Worm (Caenorhabditis elegans) whole organism, mixed stage, embryonic: ENCODE results near the gene K01A6.5.

Experiments used
- M03D4.4 ChIP-seq: sonication (generic microtip); optimal IDR thresholded peaks from 2 replicates; lab custom pipeline; 2017; ENCODE audit warnings: mild to moderate bottlenecking, missing genetic modification characterization, missing compliant biosample characterization
- bed-3 ChIP-seq: fragments of 200-800 bp; sonication (Bioruptor generic); optimal IDR thresholded peaks from 3 replicates; lab custom pipeline; 2018; ENCODE audit warnings: mild to moderate bottlenecking, missing genetic modification characterization, moderate library complexity, missing compliant biosample characterization
- blmp-1 ChIP-seq: fragments of 150-350 bp; optimal IDR thresholded peaks from 2 replicates; lab custom pipeline; 2014; ENCODE audit warnings: missing biosample characterization, missing genetic modification characterization
- ceh-39 ChIP-seq: fragments of 150-350 bp; optimal IDR thresholded peaks from 2 replicates; lab custom pipeline; 2014; ENCODE audit warnings: missing biosample characterization, missing genetic modification characterization
- ceh-43 ChIP-seq: fragments of 200-800 bp; sonication (Bioruptor generic); optimal IDR thresholded peaks from 2 replicates; lab custom pipeline; 2018; ENCODE audit warnings: mild to moderate bottlenecking, missing genetic modification characterization, moderate library complexity, missing compliant biosample characterization
- ceh-83 ChIP-seq: fragments of 200-800 bp; sonication (Bioruptor generic); optimal IDR thresholded peaks from 2 replicates; lab custom pipeline; 2018; ENCODE audit warnings: mild to moderate bottlenecking, missing genetic modification characterization, missing compliant biosample characterization
- ces-1 ChIP-seq: fragments of 150-350 bp; optimal IDR thresholded peaks from 2 replicates; lab custom pipeline; 2014; ENCODE audit warnings: missing biosample characterization, missing genetic modification reagents, missing genetic modification characterization
- cnd-1 ChIP-seq: fragments of 200-800 bp; sonication (Bioruptor generic); optimal IDR thresholded peaks from 2 replicates; lab custom pipeline; 2018; ENCODE audit warnings: mild to moderate bottlenecking, missing genetic modification characterization, missing compliant biosample characterization
- drap-1 ChIP-seq: fragments of 200-800 bp; sonication (Bioruptor generic); optimal IDR thresholded peaks from 3 replicates; lab custom pipeline; 2018; ENCODE audit warnings: mild to moderate bottlenecking, missing genetic modification characterization, missing compliant biosample characterization
- elt-1 ChIP-seq: sonication (generic microtip); optimal IDR thresholded peaks from 2 replicates; lab custom pipeline; 2017; ENCODE audit warnings: missing genetic modification characterization, mild to moderate bottlenecking, missing compliant biosample characterization, antibody characterized with exemption, moderate library complexity, borderline replicate concordance; ENCODE audit not compliant: insufficient read depth
- elt-3 ChIP-seq: fragments of 150-350 bp; optimal IDR thresholded peaks from 2 replicates; lab custom pipeline; 2014; ENCODE audit warnings: missing biosample characterization, missing genetic modification characterization
- flh-1 ChIP-seq: fragments of 200-800 bp; sonication (Bioruptor generic); optimal IDR thresholded peaks from 2 replicates; lab custom pipeline; 2018; ENCODE audit warnings: mild to moderate bottlenecking, missing genetic modification characterization, moderate library complexity, missing compliant biosample characterization
- ham-2 ChIP-seq: fragments of 200-800 bp; sonication (Bioruptor generic); optimal IDR thresholded peaks from 2 replicates; lab custom pipeline; 2018; ENCODE audit warnings: mild to moderate bottlenecking, missing genetic modification characterization, missing compliant biosample characterization
- lin-13 ChIP-seq: fragments of 150-350 bp; optimal IDR thresholded peaks from 2 replicates; lab custom pipeline; 2014; ENCODE audit warnings: missing biosample characterization, missing genetic modification characterization
- lin-32 ChIP-seq: fragments of 200-800 bp; sonication (Bioruptor generic); optimal IDR thresholded peaks from 2 replicates; lab custom pipeline; 2018; ENCODE audit warnings: mild to moderate bottlenecking, missing genetic modification characterization, missing compliant biosample characterization
- lsy-2 ChIP-seq: fragments of 150-350 bp; optimal IDR thresholded peaks from 2 replicates; lab custom pipeline; 2014; ENCODE audit warnings: missing biosample characterization, missing genetic modification characterization
- mab-5 ChIP-seq: fragments of 150-350 bp; optimal IDR thresholded peaks from 2 replicates; lab custom pipeline; 2014; ENCODE audit warnings: missing biosample characterization, missing genetic modification characterization
- mep-1 ChIP-seq: fragments of 150-350 bp; optimal IDR thresholded peaks from 2 replicates; lab custom pipeline; 2017; ENCODE audit warnings: missing biosample characterization, missing genetic modification reagents, missing genetic modification characterization, inconsistent platforms
- mls-2 ChIP-seq: sonication (generic microtip); optimal IDR thresholded peaks from 2 replicates; lab custom pipeline; 2016; ENCODE audit warnings: mild to moderate bottlenecking, missing genetic modification characterization, moderate library complexity, missing compliant biosample characterization
- nhr-12 ChIP-seq: fragments of 150-350 bp; optimal IDR thresholded peaks from 2 replicates; lab custom pipeline; 2014; ENCODE audit warnings: missing biosample characterization, missing genetic modification characterization
- nhr-2 ChIP-seq: fragments of 150-350 bp; optimal IDR thresholded peaks from 2 replicates; lab custom pipeline; 2014; ENCODE audit warnings: missing biosample characterization, missing genetic modification characterization
- nhr-237 ChIP-seq: fragments of 150-350 bp; optimal IDR thresholded peaks from 2 replicates; lab custom pipeline; 2014; ENCODE audit warnings: missing biosample characterization, missing genetic modification characterization
- nhr-28 ChIP-seq: fragments of 150-350 bp; optimal IDR thresholded peaks from 2 replicates; lab custom pipeline; 2014; ENCODE audit warnings: missing biosample characterization, missing genetic modification characterization
- nhr-76 ChIP-seq: sonication (generic microtip); optimal IDR thresholded peaks from 2 replicates; lab custom pipeline; 2017; ENCODE audit warnings: missing biosample characterization, missing genetic modification characterization
- pha-4 ChIP-seq: fragments of 150-350 bp; optimal IDR thresholded peaks from 2 replicates; lab custom pipeline; 2018; ENCODE audit warnings: missing biosample characterization, missing genetic modification reagents, missing genetic modification characterization
- sem-2 ChIP-seq: fragments of 200-800 bp; sonication (Bioruptor generic); optimal IDR thresholded peaks from 2 replicates; lab custom pipeline; 2018; ENCODE audit warnings: mild to moderate bottlenecking, missing genetic modification characterization, missing compliant biosample characterization
- snpc-4 ChIP-seq: fragments of 150-350 bp; optimal IDR thresholded peaks from 2 replicates; lab custom pipeline; 2014; ENCODE audit warnings: missing biosample characterization, missing genetic modification characterization
- sptf-1 ChIP-seq: sonication (generic microtip); optimal IDR thresholded peaks from 2 replicates; lab custom pipeline; 2017; ENCODE audit warnings: mild to moderate bottlenecking, missing genetic modification characterization, moderate library complexity, missing compliant biosample characterization
- tbx-8 ChIP-seq: fragments of 200-800 bp; sonication (Bioruptor generic); optimal IDR thresholded peaks from 2 replicates; lab custom pipeline; 2018; ENCODE audit warnings: mild to moderate bottlenecking, missing genetic modification characterization, moderate library complexity, missing compliant biosample characterization
- unc-39 ChIP-seq: fragments of 150-350 bp; optimal IDR thresholded peaks from 2 replicates; lab custom pipeline; 2014; ENCODE audit warnings: missing biosample characterization, missing genetic modification characterization
- zip-8 ChIP-seq: fragments of 150-350 bp; optimal IDR thresholded peaks from 2 replicates; lab custom pipeline; 2014; ENCODE audit warnings: missing biosample characterization, missing genetic modification characterization
- ztf-11 ChIP-seq: fragments of 150-350 bp; optimal IDR thresholded peaks from 2 replicates; lab custom pipeline; 2014; ENCODE audit warnings: missing biosample characterization, missing genetic modification characterization

The K01A6.5 gene

ce11 chrIV:11717094-11717876, 25.2 kb upstream of the K01A6.5 start:
- TF ChIP-seq elt-3 (tag; lab: Kevin White, UChicago), result no peak
- no peak for TF ChIP-seq nhr-237
- no peak for TF ChIP-seq lin-32 (GFP tag; lab: Kevin White, UChicago)
- no peak for TF ChIP-seq mep-1
- no peak for TF ChIP-seq ztf-11 (tag; lab: Kevin White, UChicago)
- TF ChIP-seq nhr-28 (tag; lab: Kevin White, UChicago), result no peak
- TF ChIP-seq pha-4, result no peak
- no peak for TF ChIP-seq bed-3 (GFP tag; lab: Kevin White, UChicago)
- peak; percentile 30 for TF ChIP-seq mls-2 (tag; lab: Kevin White, UChicago)
- TF ChIP-seq mab-5 (tag; lab: Kevin White, UChicago), result no peak
- TF ChIP-seq cnd-1 (tag; lab: Kevin White, UChicago), result peak; percentile 34
- TF ChIP-seq lin-13, result no peak
- TF ChIP-seq blmp-1, result no peak
- TF ChIP-seq drap-1, result no peak
- peak; percentile 1 for TF ChIP-seq ceh-39
- no peak for TF ChIP-seq snpc-4
- no peak for TF ChIP-seq lsy-2
- no peak for TF ChIP-seq flh-1 (GFP tag; lab: Kevin White, UChicago)
- TF ChIP-seq sptf-1, result no peak
- no peak for TF ChIP-seq nhr-76 (tag; lab: Kevin White, UChicago)
- TF ChIP-seq zip-8 (tag; lab: Kevin White, UChicago), result peak; percentile 69
- TF ChIP-seq ces-1 (GFP tag; lab: Kevin White, UChicago), result peak; percentile 98
- TF ChIP-seq tbx-8 (GFP tag; lab: Kevin White, UChicago), result no peak
- TF ChIP-seq unc-39 (tag; lab: Kevin White, UChicago), result no peak
- TF ChIP-seq nhr-2 (tag; lab: Kevin White, UChicago), result peak; percentile 99
- no peak for TF ChIP-seq nhr-12 (tag; lab: Kevin White, UChicago)
- TF ChIP-seq elt-1 (tag; lab: Kevin White, UChicago), result no peak
- no peak for TF ChIP-seq M03D4.4
- no peak for TF ChIP-seq ceh-43 (GFP tag; lab: Kevin White, UChicago)

DNA sequence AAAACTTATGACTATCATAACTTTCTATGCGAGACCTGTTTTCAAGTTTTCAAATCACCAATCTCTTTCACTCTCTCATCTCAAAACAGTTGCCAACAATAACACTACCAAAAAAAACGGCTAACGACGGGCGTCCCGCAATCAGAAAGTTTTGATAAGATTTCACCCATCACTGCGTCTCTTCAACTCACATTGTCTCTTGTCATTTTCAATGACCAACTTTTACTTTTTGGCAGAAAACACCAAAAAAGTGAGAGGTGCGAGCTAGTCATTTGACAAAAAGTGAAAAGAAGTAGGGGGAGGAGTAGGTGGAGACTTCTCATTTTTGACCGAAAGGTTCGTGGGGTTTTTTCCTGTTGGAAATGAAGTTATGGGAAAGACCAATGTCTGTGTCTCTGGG, 23.9 kb upstream of the K01A6.5 start:
- TF ChIP-seq nhr-28 (tag; lab: Kevin White, UChicago) (no peak), ham-2 (GFP tag; lab: Kevin White, UChicago) (no peak), blmp-1 (peak; percentile 47)

- TF ChIP-seq lsy-2 (no peak), ceh-83 (no peak), lin-13 (no peak), unc-39 (tag; lab: Kevin White, UChicago) (no peak), cnd-1 (tag; lab: Kevin White, UChicago) (no peak), blmp-1 (no peak)
Observed at ce11 chrIV:11721878-11722277, 20.6 kb upstream of the K01A6.5 start.

DNA sequence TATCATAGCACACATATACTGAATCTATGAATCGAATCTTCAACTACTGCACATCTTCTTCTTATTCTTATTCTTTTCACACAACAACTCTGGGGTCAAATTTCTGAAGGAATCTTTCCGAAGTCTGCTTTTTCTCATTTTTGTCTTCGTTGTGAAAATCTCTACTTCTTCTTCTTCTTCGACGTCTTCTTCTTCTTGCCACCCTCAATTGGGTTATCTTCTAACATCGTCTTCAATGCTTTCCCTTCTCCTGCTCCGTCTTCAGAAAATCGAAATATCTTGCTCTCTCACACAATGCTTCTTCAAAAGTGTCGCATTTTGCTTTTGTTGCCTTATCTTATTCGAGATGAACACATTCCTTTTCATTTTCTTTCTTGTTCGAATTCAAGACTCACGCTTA, 19.3 kb upstream of the K01A6.5 start:
- peak; percentile 94 for TF ChIP-seq ces-1 (GFP tag; lab: Kevin White, UChicago)
- no peak for TF ChIP-seq nhr-237
- TF ChIP-seq M03D4.4, result no peak
- no peak for TF ChIP-seq drap-1

DNA sequence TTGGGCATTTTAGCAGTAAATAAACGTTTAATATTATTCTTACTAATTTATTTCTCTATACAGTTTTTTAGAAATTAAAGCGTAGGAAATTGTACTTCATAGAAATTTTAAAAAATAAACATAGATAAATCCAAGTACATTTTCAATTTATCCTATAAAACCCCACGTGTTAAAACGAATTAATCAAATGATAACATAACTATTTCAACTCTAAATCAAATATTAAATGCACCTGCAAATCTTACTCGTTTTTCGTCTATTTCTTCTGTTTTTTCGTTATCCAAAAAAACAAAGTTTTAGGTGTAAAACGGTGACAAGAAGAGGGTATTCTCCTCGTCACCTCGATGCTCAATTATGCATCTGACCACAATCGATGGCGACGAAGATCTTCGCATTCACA, 7.5 kb upstream of the K01A6.5 start, which contains the start of gene K01A6.6:
Gene K01A6.6, plus strand, starts transcription at position 301 of the 400 bp plus-strand sequence.
- TF ChIP-seq ces-1 (GFP tag; lab: Kevin White, UChicago) (no peak), ceh-39 (no peak), nhr-12 (tag; lab: Kevin White, UChicago) (no peak), ham-2 (GFP tag; lab: Kevin White, UChicago) (no peak), snpc-4 (no peak), mab-5 (tag; lab: Kevin White, UChicago) (no peak), ceh-83 (no peak), nhr-237 (no peak), sem-2 (GFP tag; lab: Kevin White, UChicago) (no peak), ztf-11 (tag; lab: Kevin White, UChicago) (no peak)
